Fruit fly (Drosophila melanogaster) whole organism, embryonic: ENCODE results near the gene RASSF8.

Experiments used
- ATbp ChIP-seq: fragments of 200-800 bp; sonication (Bioruptor generic); optimal IDR thresholded peaks from 2 replicates; lab custom pipeline; 2017; ENCODE audit warnings: missing biosample characterization, mild to moderate bottlenecking, missing genetic modification characterization, missing genetic modification reagents
- Ada2b ChIP-seq: fragments of 200-800 bp; sonication (Bioruptor generic); IDR thresholded peaks from 2 replicates; pipeline ENCODE4 v1.3.6; 2022; ENCODE audit warnings: missing biosample characterization, missing genetic modification characterization
- CG10979 ChIP-seq: fragments of 200-800 bp; sonication (Bioruptor generic); optimal IDR thresholded peaks from 2 replicates; lab custom pipeline; 2018; ENCODE audit warnings: missing biosample characterization, mild to moderate bottlenecking, missing genetic modification characterization, moderate library complexity
- CG11696 ChIP-seq: fragments of 200-800 bp; sonication (Bioruptor generic); IDR thresholded peaks from 2 replicates; pipeline ENCODE4 v1.3.6; 2022; ENCODE audit warnings: missing biosample characterization, missing genetic modification characterization
- CG12744 ChIP-seq: fragments of 200-800 bp; sonication (Bioruptor generic); optimal IDR thresholded peaks from 2 replicates; lab custom pipeline; 2016; ENCODE audit warnings: missing biosample characterization, missing genetic modification characterization
- CG13424 ChIP-seq: fragments of 200-800 bp; sonication (Bioruptor generic); optimal IDR thresholded peaks from 2 replicates; lab custom pipeline; 2019; ENCODE audit warnings: missing biosample characterization, mild to moderate bottlenecking, missing genetic modification characterization, moderate library complexity
- CG14014 ChIP-seq: fragments of 200-800 bp; sonication (Bioruptor generic); IDR thresholded peaks from 2 replicates; pipeline ENCODE4 v1.3.6; 2022; ENCODE audit warnings: missing biosample characterization, missing genetic modification characterization
- CG14441 ChIP-seq: fragments of 200-800 bp; sonication (Bioruptor generic); IDR thresholded peaks from 2 replicates; pipeline ENCODE4 v1.3.6; 2022; ENCODE audit warnings: missing biosample characterization, missing genetic modification characterization
- CG15514 ChIP-seq: fragments of 200-800 bp; sonication (Bioruptor generic); optimal IDR thresholded peaks from 3 replicates; lab custom pipeline; 2017; ENCODE audit warnings: missing biosample characterization, missing genetic modification characterization, mild to moderate bottlenecking, moderate library complexity, missing genetic modification reagents
- CG1602 ChIP-seq: fragments of 200-800 bp; sonication (Bioruptor generic); optimal IDR thresholded peaks from 3 replicates; lab custom pipeline; 2016; ENCODE audit warnings: missing biosample characterization, missing genetic modification characterization
- CG16779 ChIP-seq: fragments of 200-800 bp; sonication (Bioruptor generic); IDR thresholded peaks from 2 replicates; pipeline ENCODE4 v1.3.6; 2022; ENCODE audit warnings: missing biosample characterization, missing genetic modification characterization
- CG17802 ChIP-seq: fragments of 200-800 bp; sonication (Bioruptor generic); optimal IDR thresholded peaks from 2 replicates; lab custom pipeline; 2018; ENCODE audit warnings: missing biosample characterization, mild to moderate bottlenecking, missing genetic modification characterization, moderate library complexity
- CG18599 ChIP-seq: fragments of 200-800 bp; sonication (Bioruptor generic); optimal IDR thresholded peaks from 3 replicates; lab custom pipeline; 2017; ENCODE audit warnings: missing biosample characterization, missing genetic modification characterization, mild to moderate bottlenecking, moderate library complexity, missing genetic modification reagents
- CG2116 ChIP-seq: fragments of 200-800 bp; sonication (Bioruptor generic); optimal IDR thresholded peaks from 3 replicates; lab custom pipeline; 2018; ENCODE audit warnings: missing biosample characterization, mild to moderate bottlenecking, missing genetic modification characterization
- CG2202 ChIP-seq: fragments of 200-800 bp; sonication (Bioruptor generic); optimal IDR thresholded peaks from 2 replicates; lab custom pipeline; 2018; ENCODE audit warnings: missing biosample characterization, mild to moderate bottlenecking, missing genetic modification characterization
- CG34224 ChIP-seq: fragments of 200-800 bp; sonication (Bioruptor generic); IDR thresholded peaks from 3 replicates; pipeline ENCODE4 v1.3.6; 2022; ENCODE audit warnings: missing biosample characterization, missing genetic modification characterization; ENCODE audit not compliant: partially characterized antibody
- CG34376 ChIP-seq: fragments of 200-800 bp; sonication (Bioruptor generic); optimal IDR thresholded peaks from 2 replicates; lab custom pipeline; 2018; ENCODE audit warnings: missing biosample characterization, mild to moderate bottlenecking, missing genetic modification characterization
- CG43689 ChIP-seq: fragments of 200-800 bp; sonication (Bioruptor generic); IDR thresholded peaks from 2 replicates; pipeline ENCODE4 v1.3.6; 2022; ENCODE audit warnings: missing biosample characterization, missing genetic modification characterization
- CG6254 ChIP-seq: fragments of 200-800 bp; sonication (Bioruptor generic); optimal IDR thresholded peaks from 3 replicates; lab custom pipeline; 2017; ENCODE audit warnings: mild to moderate bottlenecking, missing biosample characterization, missing genetic modification reagents, missing genetic modification characterization
- CG6854 ChIP-seq: fragments of 200-800 bp; sonication (Bioruptor generic); optimal IDR thresholded peaks from 3 replicates; lab custom pipeline; 2017; ENCODE audit warnings: missing biosample characterization, mild to moderate bottlenecking, missing genetic modification characterization
- CG7271 ChIP-seq: fragments of 200-800 bp; sonication (Bioruptor generic); optimal IDR thresholded peaks from 2 replicates; lab custom pipeline; 2018; ENCODE audit warnings: missing biosample characterization, mild to moderate bottlenecking, missing genetic modification characterization, moderate library complexity
- CG7372 ChIP-seq: fragments of 200-800 bp; sonication (Bioruptor generic); IDR thresholded peaks from 2 replicates; pipeline ENCODE4 v1.3.6; 2022; ENCODE audit warnings: missing biosample characterization, missing genetic modification characterization
- CG8281 ChIP-seq: fragments of 200-800 bp; sonication (Bioruptor generic); optimal IDR thresholded peaks from 2 replicates; lab custom pipeline; 2018; ENCODE audit warnings: missing biosample characterization, mild to moderate bottlenecking, missing genetic modification characterization, moderate library complexity
- CG8924 ChIP-seq: fragments of 200-800 bp; optimal IDR thresholded peaks from 3 replicates; lab custom pipeline; 2019; ENCODE audit warnings: missing biosample characterization, mild to moderate bottlenecking, missing genetic modification characterization, moderate library complexity
- CG9215 ChIP-seq: fragments of 200-800 bp; sonication (Bioruptor generic); IDR thresholded peaks from 2 replicates; pipeline ENCODE4 v1.3.6; 2022; ENCODE audit warnings: missing biosample characterization, missing genetic modification characterization
- Camta ChIP-seq: fragments of 200-800 bp; sonication (Bioruptor generic); optimal IDR thresholded peaks from 2 replicates; lab custom pipeline; 2016; ENCODE audit warnings: missing biosample characterization, missing genetic modification characterization
- Fer1 ChIP-seq: fragments of 200-800 bp; sonication (Bioruptor generic); optimal IDR thresholded peaks from 2 replicates; lab custom pipeline; 2017; ENCODE audit warnings: missing biosample characterization, mild to moderate bottlenecking, missing genetic modification characterization
- Max ChIP-seq: fragments of 200-800 bp; sonication (Bioruptor generic); optimal IDR thresholded peaks from 2 replicates; lab custom pipeline; 2016; ENCODE audit warnings: missing biosample characterization, mild to moderate bottlenecking, missing genetic modification characterization
- Mrtf ChIP-seq: fragments of 200-800 bp; sonication (Bioruptor generic); IDR thresholded peaks from 3 replicates; pipeline ENCODE4 v1.3.6; 2022; ENCODE audit warnings: missing biosample characterization, missing genetic modification characterization
- Neu2 ChIP-seq: fragments of 200-800 bp; sonication (Bioruptor generic); optimal IDR thresholded peaks from 3 replicates; lab custom pipeline; 2016; ENCODE audit warnings: missing biosample characterization, missing genetic modification characterization, borderline replicate concordance
- Oaz ChIP-seq: fragments of 200-800 bp; sonication (Bioruptor generic); IDR thresholded peaks from 2 replicates; pipeline ENCODE4 v1.3.6; 2022; ENCODE audit warnings: missing biosample characterization, missing genetic modification characterization
- Opbp ChIP-seq: fragments of 200-800 bp; sonication (Bioruptor generic); IDR thresholded peaks from 3 replicates; pipeline ENCODE4 v1.3.6; 2022; ENCODE audit warnings: missing biosample characterization, missing genetic modification characterization; ENCODE audit not compliant: partially characterized antibody
- TFAM ChIP-seq: fragments of 200-800 bp; sonication (Bioruptor generic); optimal IDR thresholded peaks from 2 replicates; lab custom pipeline; 2017; ENCODE audit warnings: missing biosample characterization, missing genetic modification characterization, inconsistent platforms
- ac ChIP-seq: fragments of 200-800 bp; sonication (Bioruptor generic); optimal IDR thresholded peaks from 3 replicates; lab custom pipeline; 2017; ENCODE audit warnings: missing biosample characterization, mild to moderate bottlenecking, missing genetic modification characterization
- amos ChIP-seq: fragments of 200-800 bp; sonication (Bioruptor generic); IDR thresholded peaks from 2 replicates; pipeline ENCODE4 v1.3.6; 2022; ENCODE audit warnings: missing biosample characterization, missing genetic modification characterization; ENCODE audit not compliant: partially characterized antibody
- ara ChIP-seq: fragments of 200-800 bp; sonication (Bioruptor generic); IDR thresholded peaks from 2 replicates; pipeline ENCODE4 v1.3.6; 2022; ENCODE audit warnings: missing biosample characterization, missing genetic modification characterization
- cg ChIP-seq: fragments of 200-800 bp; sonication (Bioruptor generic); optimal IDR thresholded peaks from 3 replicates; lab custom pipeline; 2019; ENCODE audit warnings: missing biosample characterization, mild to moderate bottlenecking, missing genetic modification characterization, moderate library complexity
- disco-r ChIP-seq: fragments of 200-800 bp; sonication (Bioruptor generic); optimal IDR thresholded peaks from 2 replicates; lab custom pipeline; 2016; ENCODE audit warnings: missing biosample characterization, missing genetic modification characterization
- dysf ChIP-seq: fragments of 200-800 bp; sonication (Bioruptor generic); IDR thresholded peaks from 3 replicates; pipeline ENCODE4 v1.3.6; 2022; ENCODE audit warnings: missing biosample characterization, missing genetic modification characterization
- fd102C ChIP-seq: fragments of 200-800 bp; sonication (Bioruptor generic); optimal IDR thresholded peaks from 2 replicates; lab custom pipeline; 2018; ENCODE audit warnings: missing biosample characterization, mild to moderate bottlenecking, missing genetic modification characterization, moderate library complexity
- gfzf ChIP-seq: fragments of 200-800 bp; sonication (Bioruptor generic); optimal IDR thresholded peaks from 2 replicates; lab custom pipeline; 2016; ENCODE audit warnings: missing biosample characterization, mild to moderate bottlenecking, missing genetic modification characterization, moderate library complexity
- her ChIP-seq: fragments of 200-800 bp; sonication (Bioruptor generic); optimal IDR thresholded peaks from 2 replicates; lab custom pipeline; 2016; ENCODE audit warnings: missing biosample characterization, missing genetic modification characterization
- nerfin-2 ChIP-seq: fragments of 200-800 bp; sonication (Bioruptor generic); IDR thresholded peaks from 2 replicates; pipeline ENCODE4 v1.3.6; 2022; ENCODE audit warnings: missing biosample characterization, missing genetic modification characterization; ENCODE audit not compliant: partially characterized antibody
- phol ChIP-seq: fragments of 200-800 bp; sonication (Bioruptor generic); optimal IDR thresholded peaks from 3 replicates; lab custom pipeline; 2018; ENCODE audit warnings: missing biosample characterization, mild to moderate bottlenecking, missing genetic modification characterization, moderate library complexity
- pros ChIP-seq: fragments of 200-800 bp; sonication (Bioruptor generic); optimal IDR thresholded peaks from 3 replicates; lab custom pipeline; 2019; ENCODE audit warnings: missing biosample characterization, mild to moderate bottlenecking, missing genetic modification characterization, moderate library complexity
- sc ChIP-seq, 3 experiments: fragments of >200 bp in 2 of 3; fragments of 200-800 bp in 1 of 3; sonication (Bioruptor generic) in 1 of 3; optimal IDR thresholded peaks; 2 replicates in 2 of 3; 3 replicates in 1 of 3; lab custom pipeline; 2017; ENCODE audit warnings: mild to moderate bottlenecking in 1 of 3, missing biosample characterization in 1 of 3, missing genetic modification characterization in 1 of 3, missing genetic modification reagents in 1 of 3
- wor ChIP-seq: fragments of 200-800 bp; sonication (Bioruptor generic); IDR thresholded peaks from 2 replicates; pipeline ENCODE4 v1.3.6; 2022; ENCODE audit warnings: missing biosample characterization, missing genetic modification characterization
- z ChIP-seq: fragments of 200-800 bp; sonication (Bioruptor generic); IDR thresholded peaks from 3 replicates; pipeline ENCODE4 v1.3.6; 2022; ENCODE audit warnings: missing biosample characterization, missing genetic modification characterization

The RASSF8 gene

DNA sequence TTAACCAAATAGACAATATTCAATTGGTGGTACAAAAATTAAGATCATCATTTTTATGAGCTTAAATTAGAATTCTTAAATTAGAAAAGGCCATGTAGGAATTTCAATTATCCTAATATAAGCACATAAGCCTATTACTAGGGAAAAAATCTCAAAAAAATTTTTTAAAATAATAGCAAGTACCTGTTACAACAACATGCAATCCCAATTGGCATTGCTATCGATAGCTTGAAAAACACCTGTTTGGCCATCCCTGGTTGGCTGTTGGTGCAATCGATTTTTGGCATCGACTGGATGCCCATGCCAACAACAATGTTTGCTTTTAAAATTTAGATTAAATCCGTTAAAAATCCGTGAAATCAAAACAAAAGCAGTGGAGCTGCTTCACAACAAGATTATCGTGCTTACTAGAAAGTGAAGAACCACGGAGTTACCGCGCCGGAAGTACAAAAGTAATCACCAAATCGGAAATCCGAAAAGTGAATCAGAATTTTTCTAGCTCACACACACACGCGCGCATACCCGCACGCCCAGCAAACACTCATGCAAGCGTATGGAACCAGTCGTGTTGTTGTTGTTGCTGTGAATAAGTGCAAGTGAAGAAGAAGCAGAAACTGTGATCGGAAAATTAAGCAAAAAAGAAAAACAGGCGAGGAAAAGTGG is at the start of gene RASSF8 (continued):
- TF ChIP-seq amos (GFP tag; lab: Robert Waterston, UW) (peak; percentile 73), ara (no peak), CG7372 (no peak), z (GFP tag; lab: Robert Waterston, UW) (no peak), nerfin-2 (GFP tag; lab: Robert Waterston, UW) (peak; percentile 54), CG8281 (tag; lab: Kevin White, UChicago) (no peak), CG18599 (GFP tag; lab: Kevin White, UChicago) (no peak), CG10979 (no peak), CG43689 (GFP tag; lab: Robert Waterston, UW) (no peak), CG7271 (tag; lab: Kevin White, UChicago) (no peak), Oaz (GFP tag; lab: Robert Waterston, UW) (no peak), CG6254 (no peak), Max (no peak), CG2202 (tag; lab: Kevin White, UChicago) (no peak), Mrtf (no peak), cg (GFP tag; lab: Kevin White, UChicago) (peak; percentile 94), CG8924 (tag; lab: Kevin White, UChicago) (no peak), Fer1 (peak; percentile 44), ATbp (GFP tag; lab: Kevin White, UChicago) (no peak), CG17802 (tag; lab: Kevin White, UChicago) (no peak), CG11696 (GFP tag; lab: Robert Waterston, UW) (no peak), Neu2 (GFP tag; lab: Kevin White, UChicago) (no peak), CG13424 (tag; lab: Kevin White, UChicago) (peak; percentile 20), CG34376 (GFP tag; lab: Kevin White, UChicago) (no peak), disco-r (GFP tag; lab: Kevin White, UChicago) (no peak), TFAM (no peak), dysf (peak; percentile 28; the same call in 1 of the 3 replicates), CG6854 (GFP tag; lab: Kevin White, UChicago) (no peak), CG12744 (GFP tag; lab: Kevin White, UChicago) (no peak), CG14014 (GFP tag; lab: Robert Waterston, UW) (no peak), phol (tag; lab: Kevin White, UChicago) (no peak), her (GFP tag; lab: Kevin White, UChicago) (peak; percentile 32), ac (GFP tag; lab: Kevin White, UChicago) (no peak), wor (GFP tag; lab: Robert Waterston, UW) (no peak), Opbp (peak; percentile 68; the same call in 2 of the 3 replicates), CG2116 (peak; percentile 34), pros (GFP tag; lab: Kevin White, UChicago) (no peak), CG15514 (peak; percentile 95), gfzf (GFP tag; lab: Kevin White, UChicago) (peak; percentile 66), Camta (GFP tag; lab: Kevin White, UChicago) (no peak), CG1602 (GFP tag; lab: Kevin White, UChicago) (peak; percentile 6), Ada2b (GFP tag; lab: Robert Waterston, UW) (no peak), CG14441 (0 out of 2 replicates have a peak, but pooled peaks have one; percentile 47), CG9215 (GFP tag; lab: Robert Waterston, UW) (no peak), sc (optimal IDR thresholded peaks at IDR 0.05; lab: Kevin White, UChicago) (no peak), sc (GFP tag; optimal IDR thresholded peaks at IDR 0.05; lab: Kevin White, UChicago) (no peak), fd102C (GFP tag; lab: Kevin White, UChicago) (no peak), CG34224 (GFP tag; lab: Robert Waterston, UW) (peak; percentile 45; the same call in 2 of the 3 replicates), CG16779 (GFP tag; lab: Robert Waterston, UW) (no peak)
